Worm (Caenorhabditis elegans) whole organism, young adult: ENCODE measurements around the gene C40C9.4.

ENCODE experiments used
- D2030.7 ChIP-seq: fragments of 200-800 bp; sonication (Bioruptor generic); IDR thresholded peaks from 2 replicates; pipeline ENCODE4 v1.3.6; 2022; ENCODE audit warnings: missing genetic modification reagents, missing genetic modification characterization, missing compliant biosample characterization
- F23B12.7 ChIP-seq: sonication (generic microtip); optimal IDR thresholded peaks from 2 replicates; lab custom pipeline; 2017; ENCODE audit warnings: missing genetic modification characterization, mild to moderate bottlenecking, missing compliant biosample characterization, antibody characterized with exemption, moderate library complexity; ENCODE audit not compliant: insufficient read depth
- F37B4.10 ChIP-seq: fragments of 200-800 bp; sonication (Bioruptor generic); IDR thresholded peaks from 2 replicates; pipeline ENCODE4 v1.3.6; 2022; ENCODE audit warnings: missing genetic modification characterization, missing compliant biosample characterization
- F49E8.2 ChIP-seq: sonication (generic microtip); optimal IDR thresholded peaks from 3 replicates; lab custom pipeline; 2017; ENCODE audit warnings: missing genetic modification characterization, mild to moderate bottlenecking, missing compliant biosample characterization, antibody characterized with exemption, moderate library complexity; ENCODE audit not compliant: insufficient read depth
- F52B5.7 ChIP-seq: sonication (generic microtip); optimal IDR thresholded peaks from 2 replicates; lab custom pipeline; 2016; ENCODE audit warnings: mild to moderate bottlenecking, missing genetic modification characterization, missing compliant biosample characterization
- F57A8.1 ChIP-seq: fragments of 200-800 bp; sonication (Bioruptor generic); optimal IDR thresholded peaks from 2 replicates; lab custom pipeline; 2018; ENCODE audit warnings: mild to moderate bottlenecking, missing genetic modification characterization, moderate library complexity, missing compliant biosample characterization
- F57C9.4 ChIP-seq: sonication (generic microtip); optimal IDR thresholded peaks from 2 replicates; lab custom pipeline; 2017; ENCODE audit warnings: mild to moderate bottlenecking, missing genetic modification characterization, missing compliant biosample characterization
- K12H6.12 ChIP-seq: fragments of 200-800 bp; sonication (Bioruptor generic); optimal IDR thresholded peaks from 2 replicates; lab custom pipeline; 2018; ENCODE audit warnings: mild to moderate bottlenecking, missing genetic modification characterization, missing compliant biosample characterization
- Y53F4B.3 ChIP-seq: fragments of 200-800 bp; sonication (Bioruptor generic); IDR thresholded peaks from 2 replicates; pipeline ENCODE4 v1.3.6; 2022; ENCODE audit warnings: missing genetic modification reagents, missing genetic modification characterization, missing compliant biosample characterization
- Y79H2A.3 ChIP-seq: fragments of 200-800 bp; sonication (Bioruptor generic); conservative IDR thresholded peaks from 2 replicates; pipeline ENCODE4 v1.3.6; 2022; ENCODE audit warnings: missing genetic modification reagents, missing genetic modification characterization, missing compliant biosample characterization
- Y95B8A.8 ChIP-seq: fragments of 200-800 bp; sonication (Bioruptor generic); IDR thresholded peaks from 2 replicates; pipeline ENCODE4 v1.3.6; 2022; ENCODE audit warnings: missing genetic modification reagents, missing genetic modification characterization, missing compliant biosample characterization
- ZK185.1 ChIP-seq: sonication (generic microtip); optimal IDR thresholded peaks from 2 replicates; lab custom pipeline; 2016; ENCODE audit warnings: mild to moderate bottlenecking, missing genetic modification characterization, missing compliant biosample characterization; ENCODE audit not compliant: poor library complexity, severe bottlenecking
- akir-1 ChIP-seq: fragments of 200-800 bp; sonication (Bioruptor generic); optimal IDR thresholded peaks from 2 replicates; lab custom pipeline; 2018; ENCODE audit warnings: mild to moderate bottlenecking, missing genetic modification characterization, moderate library complexity, missing compliant biosample characterization
- attf-5 ChIP-seq: fragments of 200-800 bp; sonication (Bioruptor generic); optimal IDR thresholded peaks from 2 replicates; lab custom pipeline; 2018; ENCODE audit warnings: mild to moderate bottlenecking, missing genetic modification characterization, missing compliant biosample characterization
- bed-1 ChIP-seq: fragments of 200-800 bp; sonication (Bioruptor generic); IDR thresholded peaks from 2 replicates; pipeline ENCODE4 v1.3.6; 2022; ENCODE audit warnings: missing genetic modification reagents, missing genetic modification characterization, missing compliant biosample characterization
- ceh-100 ChIP-seq: fragments of 200-800 bp; sonication (Bioruptor generic); IDR thresholded peaks from 2 replicates; pipeline ENCODE4 v1.3.6; 2022; ENCODE audit warnings: missing genetic modification reagents, missing genetic modification characterization, missing compliant biosample characterization
- die-1 ChIP-seq: sonication (generic microtip); optimal IDR thresholded peaks from 2 replicates; lab custom pipeline; 2016; ENCODE audit warnings: missing genotype, mild to moderate bottlenecking, missing genetic modification characterization, missing compliant biosample characterization
- egl-18 ChIP-seq: fragments of 200-800 bp; sonication (Bioruptor generic); IDR thresholded peaks from 2 replicates; pipeline ENCODE4 v1.3.6; 2022; ENCODE audit warnings: missing genetic modification reagents, missing genetic modification characterization, missing compliant biosample characterization
- gei-17 ChIP-seq: fragments of 200-800 bp; sonication (Bioruptor generic); optimal IDR thresholded peaks from 2 replicates; lab custom pipeline; 2018; ENCODE audit warnings: mild to moderate bottlenecking, missing genetic modification characterization, missing compliant biosample characterization
- hlh-12 ChIP-seq: sonication (generic microtip); optimal IDR thresholded peaks from 2 replicates; lab custom pipeline; 2016; ENCODE audit warnings: missing genetic modification characterization, missing compliant biosample characterization
- hlh-26 ChIP-seq: fragments of 200-800 bp; sonication (Bioruptor generic); conservative IDR thresholded peaks from 2 replicates; pipeline ENCODE4 v1.3.6; 2022; ENCODE audit warnings: missing genetic modification reagents, missing genetic modification characterization, missing compliant biosample characterization
- hmg-1.2 ChIP-seq: fragments of 200-800 bp; sonication (Bioruptor generic); IDR thresholded peaks from 2 replicates; pipeline ENCODE4 v1.3.6; 2022; ENCODE audit warnings: missing genetic modification reagents, missing genetic modification characterization, missing compliant biosample characterization
- hmg-20 ChIP-seq: fragments of 200-800 bp; sonication (Bioruptor generic); IDR thresholded peaks from 2 replicates; pipeline ENCODE4 v1.3.6; 2022; ENCODE audit warnings: missing genetic modification reagents, missing genetic modification characterization, missing compliant biosample characterization
- lag-1 ChIP-seq: fragments of 200-800 bp; sonication (Bioruptor generic); IDR thresholded peaks from 2 replicates; pipeline ENCODE4 v1.3.6; 2022; ENCODE audit warnings: missing genetic modification reagents, missing genetic modification characterization, missing compliant biosample characterization
- lin-26 ChIP-seq: fragments of 200-800 bp; sonication (Bioruptor generic); IDR thresholded peaks from 2 replicates; pipeline ENCODE4 v1.3.6; 2022; ENCODE audit warnings: missing genetic modification reagents, missing genetic modification characterization, missing compliant biosample characterization
- lin-54 ChIP-seq: fragments of 200-800 bp; sonication (Bioruptor generic); optimal IDR thresholded peaks from 2 replicates; lab custom pipeline; 2018; ENCODE audit warnings: mild to moderate bottlenecking, missing genetic modification characterization, missing compliant biosample characterization
- lir-1 ChIP-seq: fragments of 200-800 bp; sonication (Bioruptor generic); conservative IDR thresholded peaks from 2 replicates; pipeline ENCODE4 v1.3.6; 2022; ENCODE audit warnings: missing genetic modification reagents, missing genetic modification characterization, missing compliant biosample characterization
- lsl-1 ChIP-seq: fragments of 200-800 bp; sonication (Bioruptor generic); optimal IDR thresholded peaks from 2 replicates; lab custom pipeline; 2018; ENCODE audit warnings: mild to moderate bottlenecking, missing genetic modification characterization, moderate library complexity, missing compliant biosample characterization
- lsy-27 ChIP-seq: sonication (generic microtip); optimal IDR thresholded peaks from 2 replicates; lab custom pipeline; 2017; ENCODE audit warnings: missing genetic modification characterization, mild to moderate bottlenecking, missing compliant biosample characterization, antibody characterized with exemption, missing genotype, borderline replicate concordance; ENCODE audit not compliant: insufficient read depth
- madf-3 ChIP-seq: fragments of 200-800 bp; sonication (Bioruptor generic); IDR thresholded peaks from 2 replicates; pipeline ENCODE4 v1.3.6; 2022; ENCODE audit warnings: missing genetic modification reagents, missing genetic modification characterization, missing compliant biosample characterization
- mcd-1 ChIP-seq: fragments of 200-800 bp; sonication (Bioruptor generic); IDR thresholded peaks from 2 replicates; pipeline ENCODE4 v1.3.6; 2022; ENCODE audit warnings: missing genetic modification reagents, missing genetic modification characterization, missing compliant biosample characterization
- nfya-1 ChIP-seq: sonication (generic microtip); optimal IDR thresholded peaks from 2 replicates; lab custom pipeline; 2017; ENCODE audit warnings: antibody characterized with exemption, missing compliant biosample characterization, missing genetic modification characterization, borderline replicate concordance; ENCODE audit not compliant: insufficient read depth
- nfya-2 ChIP-seq: fragments of 200-800 bp; sonication (Bioruptor generic); IDR thresholded peaks from 2 replicates; pipeline ENCODE4 v1.3.6; 2022; ENCODE audit warnings: missing genetic modification reagents, missing genetic modification characterization, missing compliant biosample characterization
- nfyb-1 ChIP-seq: fragments of 200-800 bp; sonication (Bioruptor generic); IDR thresholded peaks from 2 replicates; pipeline ENCODE4 v1.3.6; 2022; ENCODE audit warnings: missing genetic modification reagents, missing genetic modification characterization, missing compliant biosample characterization
- pbrm-1 ChIP-seq: fragments of 200-800 bp; sonication (Bioruptor generic); IDR thresholded peaks from 2 replicates; pipeline ENCODE4 v1.3.6; 2022; ENCODE audit warnings: missing genetic modification reagents, missing genetic modification characterization, missing compliant biosample characterization
- rec-8 ChIP-seq, 2 experiments: sonication (generic microtip); optimal IDR thresholded peaks; 2 replicates each; lab custom pipeline; 2016; ENCODE audit warnings: mild to moderate bottlenecking in 2 of 2, missing genetic modification characterization in 2 of 2, missing genetic modification reagents in 2 of 2, missing genotype in 2 of 2, missing biosample characterization in 1 of 2, missing compliant biosample characterization in 1 of 2, moderate library complexity in 1 of 2
- sea-2 ChIP-seq: fragments of 200-800 bp; sonication (Bioruptor generic); IDR thresholded peaks from 2 replicates; pipeline ENCODE4 v1.3.6; 2022; ENCODE audit warnings: missing genetic modification characterization, missing compliant biosample characterization
- snpc-3.4 ChIP-seq: sonication (generic microtip); optimal IDR thresholded peaks from 2 replicates; lab custom pipeline; 2017; ENCODE audit warnings: missing genetic modification characterization, mild to moderate bottlenecking, missing compliant biosample characterization, antibody characterized with exemption, moderate library complexity, missing genotype, missing genetic modification reagents
- somi-1 ChIP-seq: fragments of 200-800 bp; sonication (Bioruptor generic); optimal IDR thresholded peaks from 2 replicates; lab custom pipeline; 2018; ENCODE audit warnings: mild to moderate bottlenecking, missing genetic modification characterization, missing compliant biosample characterization
- sptf-2 ChIP-seq: fragments of 200-800 bp; sonication (Bioruptor generic); optimal IDR thresholded peaks from 2 replicates; lab custom pipeline; 2018; ENCODE audit warnings: mild to moderate bottlenecking, missing genetic modification characterization, missing compliant biosample characterization
- tlf-1 ChIP-seq: fragments of 200-800 bp; sonication (Bioruptor generic); optimal IDR thresholded peaks from 2 replicates; lab custom pipeline; 2018; ENCODE audit warnings: mild to moderate bottlenecking, missing genetic modification characterization, missing compliant biosample characterization
- unc-130 ChIP-seq: sonication (generic microtip); optimal IDR thresholded peaks from 2 replicates; lab custom pipeline; 2016; ENCODE audit warnings: missing genetic modification reagents, missing genetic modification characterization, missing compliant biosample characterization
- xnd-1 ChIP-seq: sonication (generic microtip); optimal IDR thresholded peaks from 2 replicates; lab custom pipeline; 2016; ENCODE audit warnings: missing genotype, missing genetic modification reagents, missing genetic modification characterization, missing compliant biosample characterization
- zfh-2 ChIP-seq: fragments of 200-800 bp; sonication (Bioruptor generic); conservative IDR thresholded peaks from 2 replicates; pipeline ENCODE4 v1.3.6; 2022; ENCODE audit warnings: missing genetic modification reagents, missing genetic modification characterization, missing compliant biosample characterization
- zim-3 ChIP-seq: sonication (generic microtip); optimal IDR thresholded peaks from 2 replicates; lab custom pipeline; 2017; ENCODE audit warnings: mild to moderate bottlenecking, missing genetic modification characterization, moderate library complexity, missing compliant biosample characterization
- ztf-6 ChIP-seq: fragments of 200-800 bp; sonication (Bioruptor generic); IDR thresholded peaks from 2 replicates; pipeline ENCODE4 v1.3.6; 2022; ENCODE audit warnings: missing genetic modification reagents, missing genetic modification characterization, missing compliant biosample characterization

C40C9.4 gene

DNA sequence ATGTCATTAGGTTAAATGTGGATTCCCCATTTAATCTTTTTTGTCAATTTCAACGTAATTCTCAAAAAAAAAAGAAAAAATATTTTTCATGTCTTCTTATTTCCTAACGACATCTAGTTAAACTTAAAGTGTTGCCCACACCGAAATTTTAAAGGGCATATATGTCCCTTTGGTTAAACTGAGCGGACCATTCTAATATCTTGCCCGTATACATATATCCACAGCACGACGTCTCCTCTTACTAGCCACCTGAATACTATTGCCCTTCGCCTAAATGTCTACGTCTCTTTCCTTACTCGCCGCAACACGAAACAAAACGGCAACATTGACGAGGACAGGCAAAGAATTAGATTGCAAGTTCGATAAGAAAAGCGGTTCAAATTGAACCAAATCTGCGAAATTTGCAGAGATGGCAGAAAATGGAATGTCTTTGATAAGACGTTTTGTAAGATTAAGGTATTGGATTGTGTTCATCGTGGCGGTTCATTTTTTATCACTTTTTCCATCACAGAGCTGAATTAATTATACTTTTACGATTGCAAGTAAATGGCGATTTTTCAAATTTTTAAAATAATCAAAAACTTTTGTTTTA lies 49.8 kb downstream of the C40C9.4 start (continued):
- TF ChIP-seq rec-8 (tag; optimal IDR thresholded peaks at IDR 0.05; lab: Kevin White, UChicago) (no peak), snpc-3.4 (tag; lab: Kevin White, UChicago) (peak; percentile 23), hmg-1.2 (peak; percentile 86), ceh-100 (GFP tag; lab: Robert Waterston, UW) (peak; percentile 79), sea-2 (GFP tag; lab: Robert Waterston, UW) (0 out of 2 replicates have a peak, but pooled peaks have one; percentile 51), sptf-2 (GFP tag; lab: Kevin White, UChicago) (peak; percentile 47), K12H6.12 (tag; lab: Kevin White, UChicago) (peak; percentile 97), somi-1 (GFP tag; lab: Kevin White, UChicago) (peak; percentile 98), pbrm-1 (peak; percentile 94), ZK185.1 (tag; lab: Kevin White, UChicago) (peak; percentile 99), akir-1 (GFP tag; lab: Kevin White, UChicago) (peak; percentile 87), F23B12.7 (peak; percentile 98), Y79H2A.3 (GFP tag; lab: Robert Waterston, UW) (no peak), F49E8.2 (tag; lab: Kevin White, UChicago) (no peak), D2030.7 (no peak), unc-130 (GFP tag; lab: Kevin White, UChicago) (no peak), nfya-2 (GFP tag; lab: Robert Waterston, UW) (0 out of 2 replicates have a peak, but pooled peaks have one; percentile 26), hmg-20 (GFP tag; lab: Robert Waterston, UW) (peak; percentile 97), egl-18 (GFP tag; lab: Robert Waterston, UW) (peak; percentile 98), lin-26 (GFP tag; lab: Robert Waterston, UW) (peak; percentile 81), F57C9.4 (tag; lab: Kevin White, UChicago) (peak; percentile 54), bed-1 (peak; percentile 90; the same call in 1 of the 2 replicates), F52B5.7 (tag; lab: Kevin White, UChicago) (peak; percentile 94), die-1 (tag; lab: Kevin White, UChicago) (peak; percentile 74), gei-17 (peak; percentile 98), mcd-1 (GFP tag; lab: Robert Waterston, UW) (peak; percentile 92), lag-1 (GFP tag; lab: Robert Waterston, UW) (0 out of 2 replicates have a peak, but pooled peaks have one; percentile 57), F57A8.1 (GFP tag; lab: Kevin White, UChicago) (peak; percentile 92), lin-54 (GFP tag; lab: Kevin White, UChicago) (peak; percentile 91), attf-5 (GFP tag; lab: Kevin White, UChicago) (peak; percentile 57), lsy-27 (tag; lab: Kevin White, UChicago) (peak; percentile 27), madf-3 (GFP tag; lab: Robert Waterston, UW) (peak; percentile 83), lir-1 (GFP tag; lab: Robert Waterston, UW) (peak; percentile 94), tlf-1 (GFP tag; lab: Kevin White, UChicago) (peak; percentile 97), ztf-6 (GFP tag; lab: Robert Waterston, UW) (peak; percentile 85), xnd-1 (tag; lab: Kevin White, UChicago) (no peak), zim-3 (tag; lab: Kevin White, UChicago) (peak; percentile 67), Y53F4B.3 (no peak), nfya-1 (tag; lab: Kevin White, UChicago) (no peak), nfyb-1 (peak; percentile 98), lsl-1 (no peak), hlh-26 (GFP tag; lab: Robert Waterston, UW) (no peak), hlh-12 (tag; lab: Kevin White, UChicago) (no peak), F37B4.10 (GFP tag; lab: Robert Waterston, UW) (0 out of 2 replicates have a peak, but pooled peaks have one; percentile 83), zfh-2 (GFP tag; lab: Robert Waterston, UW) (no peak), Y95B8A.8 (GFP tag; lab: Robert Waterston, UW) (peak; percentile 73; the same call in 1 of the 2 replicates)
